5 fruit fly cellular contexts compared by ENCODE assay signal in the genomic region with DNA sequence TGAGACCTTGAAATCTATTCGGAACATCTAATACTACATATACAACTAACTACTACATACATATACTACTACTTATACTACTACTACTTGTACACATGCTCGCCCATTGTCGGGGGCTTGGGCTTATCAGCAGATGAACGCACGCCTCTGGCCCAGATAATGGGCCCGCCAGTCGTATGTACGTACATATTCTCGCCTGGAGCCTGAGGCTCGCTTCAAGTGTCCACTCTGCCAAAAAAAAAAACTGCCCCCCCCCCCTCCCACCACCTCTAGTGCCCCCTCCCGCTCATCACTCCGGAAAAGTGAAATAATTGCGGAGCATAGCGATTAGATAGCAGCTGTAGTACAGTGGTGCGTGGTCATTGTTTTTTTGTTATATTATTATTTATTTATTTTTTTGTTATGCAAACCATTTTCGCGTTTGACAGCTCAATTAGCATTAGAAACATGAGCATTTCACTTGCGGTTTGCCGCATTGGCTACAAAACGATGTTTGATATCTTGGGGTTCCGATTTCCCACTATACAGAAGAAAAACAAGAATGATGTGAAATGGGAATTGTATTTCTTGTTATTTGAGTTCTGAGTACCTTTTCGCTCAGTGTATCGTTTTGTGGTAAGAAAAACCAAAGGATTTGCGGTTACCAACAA.
TF ChIP-seq lines count a peak whose summit lies in the region.

No protein-coding gene starts in this region.

- no peak for TF ChIP-seq CTCF in whole organism, embryonic (GFP tag; optimal IDR thresholded peaks at IDR 0.05; lab: Kevin White, UChicago)

TF ChIP-seq in whole organism, adult, 20 proteins besides CTCF, POLR2A, EP300 and RAD21 (continues in another document):
- TF ChIP-seq Mnt (GFP tag; optimal IDR thresholded peaks at IDR 0.05; lab: Kevin White, UChicago), result no peak
- TF ChIP-seq pad (GFP tag; optimal IDR thresholded peaks at IDR 0.05; lab: Kevin White, UChicago), result no peak
- peak; percentile 7 for TF ChIP-seq ovo (GFP tag; optimal IDR thresholded peaks at IDR 0.05; lab: Kevin White, UChicago)
- TF ChIP-seq cic (GFP tag; optimal IDR thresholded peaks at IDR 0.05; lab: Kevin White, UChicago), result peak; percentile 77
- TF ChIP-seq kay (GFP tag; lab: Kevin White, UChicago; ENCODE audit: borderline replicate concordance), result no peak
- no peak for TF ChIP-seq toe (GFP tag; optimal IDR thresholded peaks at IDR 0.05; lab: Kevin White, UChicago)
- no peak for TF ChIP-seq CG1620 (GFP tag; optimal IDR thresholded peaks at IDR 0.05; lab: Kevin White, UChicago)
- TF ChIP-seq CG7045 (GFP tag; optimal IDR thresholded peaks at IDR 0.05; lab: Kevin White, UChicago), result no peak
- no peak for TF ChIP-seq cnc (optimal IDR thresholded peaks at IDR 0.05; lab: Kevin White, UChicago)
- no peak for TF ChIP-seq CG5204 (GFP tag; optimal IDR thresholded peaks at IDR 0.05; lab: Kevin White, UChicago)
- no peak for TF ChIP-seq CG12768 (GFP tag; optimal IDR thresholded peaks at IDR 0.05; lab: Kevin White, UChicago)
- no peak for TF ChIP-seq CG33017 (tag; optimal IDR thresholded peaks at IDR 0.05; lab: Kevin White, UChicago)
- TF ChIP-seq bab1 (GFP tag; optimal IDR thresholded peaks at IDR 0.05; lab: Kevin White, UChicago), result no peak
- no peak for TF ChIP-seq CG14711 (tag; optimal IDR thresholded peaks at IDR 0.05; lab: Kevin White, UChicago)
- no peak for TF ChIP-seq Crg-1 (GFP tag; optimal IDR thresholded peaks at IDR 0.05; lab: Kevin White, UChicago)
- no peak for TF ChIP-seq Clk (GFP tag; optimal IDR thresholded peaks at IDR 0.05; lab: Kevin White, UChicago)
- TF ChIP-seq tj (GFP tag; optimal IDR thresholded peaks at IDR 0.05; lab: Kevin White, UChicago), result peak; percentile 23

TF ChIP-seq in whole organism, embryonic, 481 proteins besides CTCF, POLR2A, EP300 and RAD21 (continues in another document):
- TF ChIP-seq mirr (GFP tag; optimal IDR thresholded peaks at IDR 0.05; lab: Kevin White, UChicago), result peak; percentile 95
- no peak for TF ChIP-seq peb (GFP tag; IDR thresholded peaks at IDR 0.05; lab: Robert Waterston, UW)
- TF ChIP-seq dpn (GFP tag; optimal IDR thresholded peaks at IDR 0.05; lab: Kevin White, UChicago), result no peak
- TF ChIP-seq HmgD (GFP tag; optimal IDR thresholded peaks at IDR 0.05; lab: Kevin White, UChicago), result no peak
- TF ChIP-seq Kr (GFP tag; optimal IDR thresholded peaks at IDR 0.05; lab: Kevin White, UChicago), result no peak
- TF ChIP-seq Atf-2 (GFP tag; optimal IDR thresholded peaks at IDR 0.05; lab: Kevin White, UChicago), result no peak
- 0 out of 2 replicates have a peak, but pooled peaks have one; percentile 9 for TF ChIP-seq CG13287 (GFP tag; IDR thresholded peaks at IDR 0.05; lab: Robert Waterston, UW; ENCODE audit: partially characterized antibody)
- no peak for TF ChIP-seq CG12155 (GFP tag; optimal IDR thresholded peaks at IDR 0.05; lab: Kevin White, UChicago)
- peak; percentile 25 for TF ChIP-seq CG18619 (GFP tag; optimal IDR thresholded peaks at IDR 0.05; lab: Kevin White, UChicago)
- no peak for TF ChIP-seq wdn (GFP tag; IDR thresholded peaks at IDR 0.05; lab: Robert Waterston, UW)
- no peak for TF ChIP-seq unpg (GFP tag; optimal IDR thresholded peaks at IDR 0.05; lab: Kevin White, UChicago)
- TF ChIP-seq CG12391 (tag; optimal IDR thresholded peaks at IDR 0.05; lab: Kevin White, UChicago), result no peak
- TF ChIP-seq CG7786 (GFP tag; optimal IDR thresholded peaks at IDR 0.05; lab: Kevin White, UChicago), result no peak
- peak; percentile 94 for TF ChIP-seq exex (tag; optimal IDR thresholded peaks at IDR 0.05; lab: Kevin White, UChicago)
- no peak for TF ChIP-seq zen2 (GFP tag; IDR thresholded peaks at IDR 0.05; lab: Robert Waterston, UW; ENCODE audit: partially characterized antibody)
- TF ChIP-seq CG4707 (GFP tag; optimal IDR thresholded peaks at IDR 0.05; lab: Kevin White, UChicago), result no peak
- TF ChIP-seq CG4617 (GFP tag; optimal IDR thresholded peaks at IDR 0.05; lab: Kevin White, UChicago; ENCODE audit: borderline replicate concordance), result no peak

TF ChIP-seq in whole organism, prepupa, 60 proteins besides CTCF, POLR2A, EP300 and RAD21 (continues in another document):
- TF ChIP-seq Hr4 (GFP tag; optimal IDR thresholded peaks at IDR 0.05; lab: Kevin White, UChicago), result peak; percentile 63
- TF ChIP-seq CG15336 (GFP tag; IDR thresholded peaks at IDR 0.05; lab: Robert Waterston, UW), result peak; percentile 73
- TF ChIP-seq Ets21C (GFP tag; optimal IDR thresholded peaks at IDR 0.05; lab: Kevin White, UChicago), result no peak
- TF ChIP-seq ss (GFP tag; optimal IDR thresholded peaks at IDR 0.05; lab: Kevin White, UChicago), result peak in 1 of 2 experiments; percentile 6
- peak; percentile 3 for TF ChIP-seq lz (GFP tag; optimal IDR thresholded peaks at IDR 0.05; lab: Kevin White, UChicago)
- no peak for TF ChIP-seq Met (GFP tag; optimal IDR thresholded peaks at IDR 0.05; lab: Kevin White, UChicago)
- TF ChIP-seq CG11294 (GFP tag; IDR thresholded peaks at IDR 0.05; lab: Robert Waterston, UW), result 0 out of 2 replicates have a peak, but pooled peaks have one; percentile 30
- peak; percentile 43 for TF ChIP-seq pdm3 (GFP tag; optimal IDR thresholded peaks at IDR 0.05; lab: Kevin White, UChicago)
- TF ChIP-seq CG9139 (GFP tag; optimal IDR thresholded peaks at IDR 0.05; lab: Kevin White, UChicago), result no peak
- TF ChIP-seq CG1621 (tag; optimal IDR thresholded peaks at IDR 0.05; lab: Kevin White, UChicago), result no peak
- no peak for TF ChIP-seq Sox102F (GFP tag; optimal IDR thresholded peaks at IDR 0.05; lab: Kevin White, UChicago)
- TF ChIP-seq CG6276 (GFP tag; optimal IDR thresholded peaks at IDR 0.05; lab: Kevin White, UChicago), result peak; percentile 61
- TF ChIP-seq cyc (GFP tag; optimal IDR thresholded peaks at IDR 0.05; lab: Kevin White, UChicago), result no peak
- TF ChIP-seq net (GFP tag; optimal IDR thresholded peaks at IDR 0.05; lab: Kevin White, UChicago), result no peak
- TF ChIP-seq salr (GFP tag; optimal IDR thresholded peaks at IDR 0.05; lab: Kevin White, UChicago), result peak in 1 of 2 experiments; percentile 41
- no peak for TF ChIP-seq Blimp-1 (GFP tag; optimal IDR thresholded peaks at IDR 0.05; lab: Kevin White, UChicago)
- TF ChIP-seq fkh (GFP tag; optimal IDR thresholded peaks at IDR 0.05; lab: Kevin White, UChicago), result no peak

TF ChIP-seq in whole organism, pupa, 21 proteins besides CTCF, POLR2A, EP300 and RAD21 (continues in another document):
- peak; percentile 55 for TF ChIP-seq CG14655 (GFP tag; optimal IDR thresholded peaks at IDR 0.05; lab: Kevin White, UChicago)
- peak; percentile 14 for TF ChIP-seq CG17806 (tag; optimal IDR thresholded peaks at IDR 0.05; lab: Kevin White, UChicago)
- peak; percentile 50 for TF ChIP-seq CG8301 (tag; optimal IDR thresholded peaks at IDR 0.05; lab: Kevin White, UChicago)
- TF ChIP-seq CG10348 (GFP tag; IDR thresholded peaks at IDR 0.05; lab: Robert Waterston, UW), result no peak
- peak; percentile 78 for TF ChIP-seq fd96Ca (GFP tag; IDR thresholded peaks at IDR 0.05; lab: Robert Waterston, UW)
- no peak for TF ChIP-seq CG13204 (GFP tag; optimal IDR thresholded peaks at IDR 0.05; lab: Kevin White, UChicago)
- no peak for TF ChIP-seq CG32121 (GFP tag; IDR thresholded peaks at IDR 0.05; lab: Robert Waterston, UW)
- TF ChIP-seq gl (tag; optimal IDR thresholded peaks at IDR 0.05; lab: Kevin White, UChicago), result no peak
- no peak for TF ChIP-seq CG34367 (tag; optimal IDR thresholded peaks at IDR 0.05; lab: Kevin White, UChicago)
- peak; percentile 72; the same call in 2 of the 3 replicates for TF ChIP-seq CG4496 (GFP tag; IDR thresholded peaks at IDR 0.05; lab: Robert Waterston, UW)
- no peak for TF ChIP-seq rn (GFP tag; IDR thresholded peaks at IDR 0.05; lab: Robert Waterston, UW)
- peak; percentile 32; the same call in 1 of the 2 replicates for TF ChIP-seq Ets98B (GFP tag; IDR thresholded peaks at IDR 0.05; lab: Robert Waterston, UW)
- TF ChIP-seq Pif1B (GFP tag; optimal IDR thresholded peaks at IDR 0.05; lab: Kevin White, UChicago), result peak; percentile 20
- peak; percentile 13 for TF ChIP-seq CG9948 (tag; optimal IDR thresholded peaks at IDR 0.05; lab: Kevin White, UChicago)
- peak; percentile 22 for TF ChIP-seq Pif1A (GFP tag; optimal IDR thresholded peaks at IDR 0.05; lab: Kevin White, UChicago)
- peak; percentile 8 for TF ChIP-seq CG15710 (tag; optimal IDR thresholded peaks at IDR 0.05; lab: Kevin White, UChicago)
- no peak for TF ChIP-seq D1 (tag; optimal IDR thresholded peaks at IDR 0.05; lab: Kevin White, UChicago)
- TF ChIP-seq EcR (GFP tag; optimal IDR thresholded peaks at IDR 0.05; lab: Kevin White, UChicago), result no peak
- TF ChIP-seq CG8159 (tag; optimal IDR thresholded peaks at IDR 0.05; lab: Kevin White, UChicago), result peak; percentile 2

TF ChIP-seq in whole organism, wandering third instar larva, 38 proteins besides CTCF, POLR2A, EP300 and RAD21 (continues in another document):
- no peak for TF ChIP-seq OdsH (GFP tag; optimal IDR thresholded peaks at IDR 0.05; lab: Kevin White, UChicago)
- no peak for TF ChIP-seq Sp1 (GFP tag; optimal IDR thresholded peaks at IDR 0.05; lab: Kevin White, UChicago)
- no peak for TF ChIP-seq pan (optimal IDR thresholded peaks at IDR 0.05; lab: Kevin White, UChicago)
- TF ChIP-seq GATAd (GFP tag; optimal IDR thresholded peaks at IDR 0.05; lab: Kevin White, UChicago), result no peak
- no peak for TF ChIP-seq sv (GFP tag; optimal IDR thresholded peaks at IDR 0.05; lab: Kevin White, UChicago)
- TF ChIP-seq Abd-B (GFP tag; optimal IDR thresholded peaks at IDR 0.05; lab: Kevin White, UChicago), result no peak
- peak; percentile 17 for TF ChIP-seq psq (GFP tag; optimal IDR thresholded peaks at IDR 0.05; lab: Kevin White, UChicago)
- TF ChIP-seq Hr83 (GFP tag; optimal IDR thresholded peaks at IDR 0.05; lab: Kevin White, UChicago; ENCODE audit: poor library complexity, severe bottlenecking), result no peak
- TF ChIP-seq Mio (GFP tag; optimal IDR thresholded peaks at IDR 0.05; lab: Kevin White, UChicago), result no peak
- no peak for TF ChIP-seq Hnf4 (GFP tag; optimal IDR thresholded peaks at IDR 0.05; lab: Kevin White, UChicago)
- peak; percentile 33 for TF ChIP-seq h (GFP tag; optimal IDR thresholded peaks at IDR 0.05; lab: Kevin White, UChicago)
- TF ChIP-seq dsf (GFP tag; optimal IDR thresholded peaks at IDR 0.05; lab: Kevin White, UChicago; ENCODE audit: borderline replicate concordance), result no peak
- TF ChIP-seq CG32264 (GFP tag; optimal IDR thresholded peaks at IDR 0.05; lab: Kevin White, UChicago), result no peak
- TF ChIP-seq N (GFP tag; optimal IDR thresholded peaks at IDR 0.05; lab: Kevin White, UChicago), result no peak
- TF ChIP-seq rgr (GFP tag; optimal IDR thresholded peaks at IDR 0.05; lab: Kevin White, UChicago), result peak; percentile 48
- TF ChIP-seq usp (GFP tag; optimal IDR thresholded peaks at IDR 0.05; lab: Kevin White, UChicago), result no peak
- TF ChIP-seq CrebA (GFP tag; optimal IDR thresholded peaks at IDR 0.05; lab: Kevin White, UChicago; ENCODE audit: borderline replicate concordance), result no peak
- no peak for TF ChIP-seq Dfd (GFP tag; optimal IDR thresholded peaks at IDR 0.05; lab: Kevin White, UChicago)
- TF ChIP-seq lola (GFP tag; optimal IDR thresholded peaks at IDR 0.05; lab: Kevin White, UChicago), result no peak
- no peak for TF ChIP-seq ey (GFP tag; optimal IDR thresholded peaks at IDR 0.05; lab: Kevin White, UChicago)
- no peak for TF ChIP-seq jim (GFP tag; optimal IDR thresholded peaks at IDR 0.05; lab: Kevin White, UChicago)
- peak in 1 of 2 experiments; percentile 29 for TF ChIP-seq foxo (GFP tag; optimal IDR thresholded peaks at IDR 0.05; lab: Kevin White, UChicago)
